Fruit fly (Drosophila melanogaster): ENCODE data around the gene CSN1b.

dm6 chr3L:18863327-18863726 is 41.4 kb downstream of the CSN1b start, which contains the start of gene CG6865:
- TF ChIP-seq Myc (optimal IDR thresholded peaks at IDR 0.05) = no peak
- no peak for TF ChIP-seq dsf (GFP tag; optimal IDR thresholded peaks at IDR 0.05; ENCODE audit: borderline replicate concordance)
- TF ChIP-seq fru (GFP tag; optimal IDR thresholded peaks at IDR 0.05) = no peak
- TF ChIP-seq Rel (GFP tag; optimal IDR thresholded peaks at IDR 0.05) = no peak
- no peak for TF ChIP-seq Rel (tag; optimal IDR thresholded peaks at IDR 0.05)
- no peak for TF ChIP-seq Hr83 (GFP tag; optimal IDR thresholded peaks at IDR 0.05; ENCODE audit: poor library complexity, severe bottlenecking)
- no peak for TF ChIP-seq Hr78 (GFP tag; optimal IDR thresholded peaks at IDR 0.05)
- no peak for TF ChIP-seq Mio (GFP tag; optimal IDR thresholded peaks at IDR 0.05)
- no peak for TF ChIP-seq Dfd (GFP tag; optimal IDR thresholded peaks at IDR 0.05)
